Worm (Caenorhabditis elegans): Measurements from ENCODE around the gene C30G7.5.

DNA sequence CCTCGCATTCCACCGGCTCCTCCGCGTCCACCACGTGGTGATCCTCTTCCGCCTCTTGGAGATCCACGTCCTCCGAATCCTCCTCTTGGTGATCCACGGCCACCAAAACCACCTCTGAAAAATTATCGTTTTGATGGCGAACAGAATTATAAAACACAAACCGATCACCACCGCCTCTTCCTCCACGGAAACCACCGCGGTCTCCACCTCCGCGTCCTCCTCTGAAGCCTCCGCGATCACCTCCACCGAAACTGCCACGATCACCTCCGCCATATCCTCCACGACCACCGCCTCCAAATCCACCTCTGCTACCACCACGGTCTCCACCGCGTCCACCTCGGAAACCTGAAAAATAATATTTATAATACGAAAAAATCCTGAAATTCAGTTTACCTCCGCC is 47.0 kb upstream of the C30G7.5 start:
- TF ChIP-seq cog-1 (tag; optimal IDR thresholded peaks at IDR 0.05), result no peak
- TF ChIP-seq ztf-23 (GFP tag; IDR thresholded peaks at IDR 0.05), result no peak
- no peak for TF ChIP-seq flt-1 (GFP tag; IDR thresholded peaks at IDR 0.05)
- TF ChIP-seq med-1 (GFP tag; optimal IDR thresholded peaks at IDR 0.05; ENCODE audit: insufficient read depth), result no peak
- no peak for TF ChIP-seq klf-2 (GFP tag; conservative IDR thresholded peaks at IDR 0.05)
- TF ChIP-seq T22C8.4 (GFP tag; IDR thresholded peaks at IDR 0.05), result no peak
- TF ChIP-seq ztf-29 (GFP tag; IDR thresholded peaks at IDR 0.05), result no peak
- TF ChIP-seq tab-1 (GFP tag; IDR thresholded peaks at IDR 0.05), result no peak

Data from whole organism, midembryonic.